Worm (Caenorhabditis elegans) whole organism, L4 larva: ENCODE results near the gene col-74.
A peak's percentile ranks its signal among the peaks of the same experiment; 100 is the strongest.

Experiments
- F10B5.3 ChIP-seq: sonication (generic microtip); optimal IDR thresholded peaks from 2 replicates; lab custom pipeline; 2016; ENCODE audit warnings: mild to moderate bottlenecking, missing genetic modification characterization, missing compliant biosample characterization
- F44E2.7 ChIP-seq: fragments of 200-800 bp; sonication (Bioruptor generic); IDR thresholded peaks from 2 replicates; pipeline ENCODE4 v2.1.2; 2022; ENCODE audit warnings: missing genetic modification characterization, missing compliant biosample characterization
- R02D3.7 ChIP-seq: fragments of 150-350 bp; sonication (generic microtip); optimal IDR thresholded peaks from 3 replicates; lab custom pipeline; 2014; ENCODE audit warnings: missing biosample characterization, missing genetic modification characterization
- T26A8.4 ChIP-seq: fragments of 200-800 bp; sonication (Bioruptor generic); IDR thresholded peaks from 2 replicates; pipeline ENCODE4 v1.3.6; 2022; ENCODE audit warnings: missing genetic modification characterization, missing compliant biosample characterization
- Y48G9A.11 ChIP-seq: fragments of 200-800 bp; sonication (Bioruptor generic); IDR thresholded peaks from 2 replicates; pipeline ENCODE4 v1.3.6; 2022; ENCODE audit warnings: missing genetic modification reagents, missing genetic modification characterization, missing compliant biosample characterization
- ZK337.2 ChIP-seq: fragments of 200-800 bp; sonication (Bioruptor generic); IDR thresholded peaks from 2 replicates; pipeline ENCODE4 v1.3.6; 2022; ENCODE audit warnings: missing genetic modification reagents, missing genetic modification characterization, missing compliant biosample characterization
- aha-1 ChIP-seq: fragments of 150-350 bp; peaks from one replicate; lab custom pipeline; 2014; ENCODE audit warnings: missing biosample characterization, missing genetic modification characterization
- ceh-62 ChIP-seq: sonication (generic microtip); optimal IDR thresholded peaks from 2 replicates; lab custom pipeline; 2017; ENCODE audit warnings: missing biosample characterization, missing genetic modification characterization
- ces-1 ChIP-seq: fragments of 150-350 bp; sonication (generic microtip); optimal IDR thresholded peaks from 4 replicates; lab custom pipeline; 2014; ENCODE audit warnings: missing biosample characterization, missing genetic modification reagents, missing genetic modification characterization
- daf-16 ChIP-seq, 3 experiments: sonication (generic microtip); optimal IDR thresholded peaks; 2 replicates each; lab custom pipeline; 2016 to 2017; ENCODE audit warnings: missing genetic modification characterization in 3 of 3, missing genetic modification reagents in 3 of 3, mild to moderate bottlenecking in 2 of 3, missing compliant biosample characterization in 2 of 3, missing biosample characterization in 1 of 3, moderate library complexity in 1 of 3
- daf-19 ChIP-seq: fragments of 200-800 bp; sonication (Bioruptor generic); conservative IDR thresholded peaks from 2 replicates; pipeline ENCODE4 v1.3.6; 2022; ENCODE audit warnings: missing genetic modification characterization, missing compliant biosample characterization
- egl-43 ChIP-seq: fragments of 200-800 bp; sonication (Bioruptor generic); IDR thresholded peaks from 2 replicates; pipeline ENCODE4 v1.3.6; 2022; ENCODE audit warnings: missing genetic modification reagents, missing genetic modification characterization, missing compliant biosample characterization
- lim-7 ChIP-seq: fragments of 200-800 bp; sonication (Bioruptor generic); IDR thresholded peaks from 2 replicates; pipeline ENCODE4 v1.3.6; 2022; ENCODE audit warnings: missing genetic modification characterization, missing compliant biosample characterization
- lin-1 ChIP-seq: fragments of 200-800 bp; sonication (Bioruptor generic); IDR thresholded peaks from 2 replicates; pipeline ENCODE4 v1.3.6; 2022; ENCODE audit warnings: missing genetic modification reagents, missing genetic modification characterization, missing compliant biosample characterization
- lin-15B ChIP-seq: fragments of 150-350 bp; sonication (generic microtip); optimal IDR thresholded peaks from 3 replicates; lab custom pipeline; 2014; ENCODE audit warnings: missing biosample characterization, missing genetic modification characterization
- lin-39 ChIP-seq: fragments of 150-350 bp; optimal IDR thresholded peaks from 2 replicates; lab custom pipeline; 2014; ENCODE audit warnings: missing biosample characterization, missing genetic modification reagents, missing genetic modification characterization
- mdl-1 ChIP-seq, 2 experiments: fragments of 150-350 bp in 1 of 2; sonication (generic microtip) in 1 of 2; optimal IDR thresholded peaks; 2 replicates each; lab custom pipeline; 2014 to 2017; ENCODE audit warnings: missing biosample characterization in 2 of 2, missing genetic modification characterization in 2 of 2
- mdt-29 ChIP-seq: fragments of 200-800 bp; sonication (Bioruptor generic); IDR thresholded peaks from 2 replicates; pipeline ENCODE4 v1.3.6; 2022; ENCODE audit warnings: missing genetic modification reagents, missing genetic modification characterization, missing compliant biosample characterization
- mxl-2 ChIP-seq: fragments of 200-800 bp; sonication (Bioruptor generic); conservative IDR thresholded peaks from 2 replicates; pipeline ENCODE4 v1.3.6; 2022; ENCODE audit warnings: missing genetic modification reagents, missing genetic modification characterization, missing compliant biosample characterization
- nhr-10 ChIP-seq: fragments of 150-350 bp; optimal IDR thresholded peaks from 2 replicates; lab custom pipeline; 2014; ENCODE audit warnings: missing biosample characterization, missing genetic modification characterization
- nhr-11 ChIP-seq: fragments of 150-350 bp; optimal IDR thresholded peaks from 2 replicates; lab custom pipeline; 2014; ENCODE audit warnings: missing biosample characterization, missing genetic modification characterization
- nhr-111 ChIP-seq: fragments of 200-800 bp; sonication (Bioruptor generic); optimal IDR thresholded peaks from 2 replicates; lab custom pipeline; 2018; ENCODE audit warnings: mild to moderate bottlenecking, missing genetic modification characterization, missing compliant biosample characterization
- nhr-28 ChIP-seq: fragments of 150-350 bp; optimal IDR thresholded peaks from 2 replicates; lab custom pipeline; 2014; ENCODE audit warnings: missing biosample characterization, missing genetic modification characterization
- nhr-41 ChIP-seq: fragments of 200-800 bp; sonication (Bioruptor generic); IDR thresholded peaks from 2 replicates; pipeline ENCODE4 v1.3.6; 2022; ENCODE audit warnings: missing genetic modification reagents, missing genetic modification characterization, missing compliant biosample characterization
- nhr-42 ChIP-seq: fragments of 200-800 bp; sonication (Bioruptor generic); IDR thresholded peaks from 2 replicates; pipeline ENCODE4 v1.3.6; 2022; ENCODE audit warnings: missing genetic modification characterization, missing compliant biosample characterization
- nhr-6 ChIP-seq: fragments of 150-350 bp; optimal IDR thresholded peaks from 2 replicates; lab custom pipeline; 2014; ENCODE audit warnings: missing biosample characterization, missing genetic modification characterization
- nhr-76 ChIP-seq: fragments of 150-350 bp; optimal IDR thresholded peaks from 2 replicates; lab custom pipeline; 2014; ENCODE audit warnings: missing biosample characterization, missing genetic modification characterization
- nhr-77 ChIP-seq: fragments of 150-350 bp; optimal IDR thresholded peaks from 2 replicates; lab custom pipeline; 2014; ENCODE audit warnings: missing biosample characterization, missing genetic modification characterization
- saeg-2 ChIP-seq: fragments of 200-800 bp; sonication (Bioruptor generic); IDR thresholded peaks from 2 replicates; pipeline ENCODE4 v1.3.6; 2022; ENCODE audit warnings: missing genetic modification reagents, missing genetic modification characterization, missing compliant biosample characterization
- set-16 ChIP-seq: fragments of 200-800 bp; sonication (Bioruptor generic); IDR thresholded peaks from 2 replicates; pipeline ENCODE4 v1.3.6; 2022; ENCODE audit warnings: missing genetic modification reagents, missing genetic modification characterization, missing compliant biosample characterization
- unc-62 ChIP-seq, 3 experiments: fragments of 150-350 bp in 1 of 3; sonication (generic microtip); optimal IDR thresholded peaks in 2 of 3; peaks in 1 of 3; 1 replicate in 1 of 3; 2 replicates in 2 of 3; lab custom pipeline; 2014 to 2017; ENCODE audit warnings: missing biosample characterization in 3 of 3, missing genetic modification characterization in 3 of 3, missing genetic modification reagents in 3 of 3, missing genotype in 1 of 3
- vab-7 ChIP-seq: fragments of 200-800 bp; sonication (Bioruptor generic); IDR thresholded peaks from 2 replicates; pipeline ENCODE4 v1.3.6; 2022; ENCODE audit warnings: missing genetic modification reagents, missing genetic modification characterization, missing compliant biosample characterization
- ztf-7 ChIP-seq: fragments of 150-350 bp; optimal IDR thresholded peaks from 2 replicates; lab custom pipeline; 2014; ENCODE audit warnings: missing biosample characterization, missing genetic modification characterization

Gene col-74

ce11 chrII:5788815-5789214, 41.4 kb upstream of the col-74 start, which contains the start of gene K05F1.13:
Gene K05F1.13, plus strand, starts transcription at chrII:5789115.
- no peak for TF ChIP-seq R02D3.7 (tag; lab: Kevin White, UChicago)
- peak; percentile 74 for TF ChIP-seq aha-1 (tag; lab: Kevin White, UChicago)

- TF ChIP-seq nhr-42 (GFP tag; lab: Robert Waterston, UW): no peak
- TF ChIP-seq lin-15B (tag; lab: Kevin White, UChicago): no peak
- TF ChIP-seq daf-16 (GFP tag; optimal IDR thresholded peaks at IDR 0.05; lab: Kevin White, UChicago): peak in 1 of 2 experiments; percentile 40
- TF ChIP-seq daf-16 (tag; optimal IDR thresholded peaks at IDR 0.05; lab: Kevin White, UChicago): no peak
- TF ChIP-seq nhr-11 (tag; lab: Kevin White, UChicago): peak; percentile 59
- peak; percentile 81 for TF ChIP-seq aha-1 (tag; lab: Kevin White, UChicago)
Observed at ce11 chrII:5790313-5790773, 39.8 kb upstream of the col-74 start, which contains the start of gene lect-2. Gene lect-2, plus strand, starts transcription at chrII:5790723.

- TF ChIP-seq mdt-29 (GFP tag; lab: Robert Waterston, UW) (no peak), lin-39 (tag; lab: Kevin White, UChicago) (no peak), lim-7 (GFP tag; lab: Robert Waterston, UW) (no peak), ceh-62 (no peak), ces-1 (GFP tag; lab: Kevin White, UChicago) (no peak), F44E2.7 (GFP tag; lab: Robert Waterston, UW) (no peak), mdl-1 (tag; optimal IDR thresholded peaks at IDR 0.05; lab: Kevin White, UChicago) (no peak), daf-19 (GFP tag; lab: Robert Waterston, UW) (no peak), daf-16 (GFP tag; optimal IDR thresholded peaks at IDR 0.05; lab: Kevin White, UChicago) (no peak), daf-16 (tag; optimal IDR thresholded peaks at IDR 0.05; lab: Kevin White, UChicago) (no peak), nhr-10 (tag; lab: Kevin White, UChicago) (no peak), nhr-41 (GFP tag; lab: Robert Waterston, UW) (no peak), ZK337.2 (GFP tag; lab: Robert Waterston, UW) (no peak), nhr-6 (tag; lab: Kevin White, UChicago) (no peak), F10B5.3 (no peak), lin-1 (GFP tag; lab: Robert Waterston, UW) (no peak), T26A8.4 (GFP tag; lab: Robert Waterston, UW) (no peak)
Observed at ce11 chrII:5792490-5792889, 37.7 kb upstream of the col-74 start, which contains the start of gene K05F1.14. Gene K05F1.14, minus strand, starts transcription at chrII:5792590.

- TF ChIP-seq mdt-29 (GFP tag; lab: Robert Waterston, UW) (no peak), ztf-7 (tag; lab: Kevin White, UChicago) (no peak), saeg-2 (GFP tag; lab: Robert Waterston, UW) (no peak), nhr-76 (tag; lab: Kevin White, UChicago) (no peak), nhr-77 (tag; lab: Kevin White, UChicago) (no peak), ces-1 (GFP tag; lab: Kevin White, UChicago) (no peak), lin-39 (tag; lab: Kevin White, UChicago) (no peak), vab-7 (GFP tag; lab: Robert Waterston, UW) (no peak), F44E2.7 (GFP tag; lab: Robert Waterston, UW) (no peak), mdl-1 (tag; optimal IDR thresholded peaks at IDR 0.05; lab: Kevin White, UChicago) (no peak), egl-43 (GFP tag; lab: Robert Waterston, UW) (no peak), set-16 (GFP tag; lab: Robert Waterston, UW) (no peak)
Observed at ce11 chrII:5794195-5794594, 36.0 kb upstream of the col-74 start, which contains the start of gene acdh-8. Gene acdh-8, plus strand, starts transcription at chrII:5794495.

- TF ChIP-seq mdl-1 (tag; optimal IDR thresholded peaks at IDR 0.05; lab: Kevin White, UChicago): no peak
- TF ChIP-seq lim-7 (GFP tag; lab: Robert Waterston, UW): no peak
- no peak for TF ChIP-seq unc-62 (GFP tag; optimal IDR thresholded peaks at IDR 0.05 in 1 of 2; lab: Kevin White, UChicago)
- TF ChIP-seq unc-62 (tag; optimal IDR thresholded peaks at IDR 0.05; lab: Kevin White, UChicago): no peak
- no peak for TF ChIP-seq nhr-111 (GFP tag; lab: Kevin White, UChicago)
- no peak for TF ChIP-seq ces-1 (GFP tag; lab: Kevin White, UChicago)
- TF ChIP-seq Y48G9A.11 (GFP tag; lab: Robert Waterston, UW): no peak
- TF ChIP-seq mxl-2: no peak
- no peak for TF ChIP-seq nhr-28 (tag; lab: Kevin White, UChicago)
- no peak for TF ChIP-seq ZK337.2 (GFP tag; lab: Robert Waterston, UW)
Observed at ce11 chrII:5797348-5797977, 32.7 kb upstream of the col-74 start, which contains the start of the genes msp-63 and msp-142. Gene msp-63, minus strand, starts transcription at chrII:5797448. Gene msp-142, plus strand, starts transcription at chrII:5797927.
